Fruit fly (Drosophila melanogaster): ENCODE data around the gene CG4928.
A peak's percentile ranks its signal among the peaks of the same experiment; 100 is the strongest.

Gene CG4928

dm6 chrX:16945414-16945813 lies 32.4 kb downstream of the CG4928 start (continued):
- TF ChIP-seq Dp (GFP tag; optimal IDR thresholded peaks at IDR 0.05): no peak
- TF ChIP-seq sd (tag; optimal IDR thresholded peaks at IDR 0.05): no peak
- TF ChIP-seq slbo (GFP tag; IDR thresholded peaks at IDR 0.05): peak; percentile 22; the same call in 1 of the 2 replicates
- TF ChIP-seq gem (tag; optimal IDR thresholded peaks at IDR 0.05): peak; percentile 31
- TF ChIP-seq HmgZ (tag; optimal IDR thresholded peaks at IDR 0.05): no peak
- no peak for TF ChIP-seq Hr51 (GFP tag; optimal IDR thresholded peaks at IDR 0.05)
- no peak for TF ChIP-seq YL-1 (GFP tag; optimal IDR thresholded peaks at IDR 0.05)
- TF ChIP-seq CG12071 (GFP tag; optimal IDR thresholded peaks at IDR 0.05): no peak
- no peak for TF ChIP-seq CG18599 (GFP tag; optimal IDR thresholded peaks at IDR 0.05)
- peak; percentile 27 for TF ChIP-seq phol (tag; optimal IDR thresholded peaks at IDR 0.05)
- TF ChIP-seq CG1792 (GFP tag; optimal IDR thresholded peaks at IDR 0.05): no peak

dm6 chrX:16946604-16947003 lies 33.6 kb downstream of the CG4928 start:
- TF ChIP-seq sens (GFP tag) (peak; percentile 47), Sry-β (GFP tag; optimal IDR thresholded peaks at IDR 0.05) (no peak), CG3838 (GFP tag; optimal IDR thresholded peaks at IDR 0.05) (no peak), Dref (GFP tag; IDR thresholded peaks at IDR 0.05) (no peak), Hmr (GFP tag; optimal IDR thresholded peaks at IDR 0.05) (no peak), Pdp1 (GFP tag; optimal IDR thresholded peaks at IDR 0.05) (peak in 1 of 2 experiments; percentile 4)

dm6 chrX:16948371-16948770 lies 35.4 kb downstream of the CG4928 start, which contains the start of gene CG13000:
TSS of gene CG13000 (minus strand) at chrX:16948471.
- TF ChIP-seq ato (GFP tag; IDR thresholded peaks at IDR 0.05; ENCODE audit: partially characterized antibody) (no peak), CHES-1-like (GFP tag; optimal IDR thresholded peaks at IDR 0.05) (no peak), cg (GFP tag; optimal IDR thresholded peaks at IDR 0.05) (no peak), Atf3 (GFP tag; optimal IDR thresholded peaks at IDR 0.05) (no peak), CG6854 (GFP tag; optimal IDR thresholded peaks at IDR 0.05) (no peak), CG18619 (GFP tag; optimal IDR thresholded peaks at IDR 0.05) (no peak), ttk (GFP tag; IDR thresholded peaks at IDR 0.05) (no peak), sd (tag; optimal IDR thresholded peaks at IDR 0.05) (no peak), Nf-YA (GFP tag; IDR thresholded peaks at IDR 0.05) (no peak), CG34224 (GFP tag; IDR thresholded peaks at IDR 0.05; ENCODE audit: partially characterized antibody) (no peak), CoRest (tag; optimal IDR thresholded peaks at IDR 0.05) (no peak), vfl (GFP tag; optimal IDR thresholded peaks at IDR 0.05) (no peak), salm (tag; optimal IDR thresholded peaks at IDR 0.05) (no peak), hbn (GFP tag; IDR thresholded peaks at IDR 0.05; ENCODE audit: partially characterized antibody) (no peak), CG2712 (tag; optimal IDR thresholded peaks at IDR 0.05) (no peak), HLHmδ (GFP tag; optimal IDR thresholded peaks at IDR 0.05) (no peak), en (GFP tag; optimal IDR thresholded peaks at IDR 0.05) (no peak), pzg (GFP tag; optimal IDR thresholded peaks at IDR 0.05) (no peak), Dip2 (GFP tag; IDR thresholded peaks at IDR 0.05) (no peak), Eip74EF (GFP tag; optimal IDR thresholded peaks at IDR 0.05) (no peak)

dm6 chrX:16966532-16966931 lies 53.6 kb downstream of the CG4928 start:
- TF ChIP-seq CG12236 (GFP tag; optimal IDR thresholded peaks at IDR 0.05) (no peak), CG2678 (tag; optimal IDR thresholded peaks at IDR 0.05) (no peak), CG32532 (GFP tag; IDR thresholded peaks at IDR 0.05) (peak; percentile 40; the same call in 1 of the 2 replicates), en (GFP tag; optimal IDR thresholded peaks at IDR 0.05) (no peak), CG11247 (GFP tag; IDR thresholded peaks at IDR 0.05) (no peak), Sox102F (GFP tag; optimal IDR thresholded peaks at IDR 0.05) (no peak), otp (GFP tag; IDR thresholded peaks at IDR 0.05) (no peak), CG12155 (GFP tag; optimal IDR thresholded peaks at IDR 0.05) (no peak), tll (GFP tag; optimal IDR thresholded peaks at IDR 0.05) (no peak), salm (tag; optimal IDR thresholded peaks at IDR 0.05) (no peak), Dp (GFP tag; optimal IDR thresholded peaks at IDR 0.05) (no peak), dmrt11E (tag; optimal IDR thresholded peaks at IDR 0.05) (no peak), CG6175 (GFP tag; IDR thresholded peaks at IDR 0.05) (no peak), CG17385 (GFP tag; optimal IDR thresholded peaks at IDR 0.05) (no peak)
